Worm (Caenorhabditis elegans) whole organism, early embryonic: ENCODE measurements around the gene clec-252.
"Not testable (repeated sequence)": the region's sequence is repeated elsewhere in the genome, so short reads cannot be mapped to it uniquely, and the experiment has no call there.

Source experiments
- B0310.2 ChIP-seq: sonication (generic microtip); optimal IDR thresholded peaks from 2 replicates; lab custom pipeline; 2016; ENCODE audit warnings: mild to moderate bottlenecking, missing genetic modification characterization, missing compliant biosample characterization
- F13C5.2 ChIP-seq: sonication (generic microtip); optimal IDR thresholded peaks from 2 replicates; lab custom pipeline; 2017; ENCODE audit warnings: mild to moderate bottlenecking, missing genetic modification characterization, inconsistent platforms, missing compliant biosample characterization
- aly-1 ChIP-seq: sonication (generic microtip); optimal IDR thresholded peaks from 2 replicates; lab custom pipeline; 2016; ENCODE audit warnings: missing genetic modification characterization, missing compliant biosample characterization
- ama-1 ChIP-seq: fragments of 150-350 bp; optimal IDR thresholded peaks from 2 replicates; lab custom pipeline; 2014
- ceh-13 ChIP-seq: fragments of 200-800 bp; sonication (Bioruptor generic); optimal IDR thresholded peaks from 2 replicates; lab custom pipeline; 2018; ENCODE audit warnings: mild to moderate bottlenecking, missing genetic modification characterization, missing compliant biosample characterization
- ceh-36 ChIP-seq: sonication (generic microtip); optimal IDR thresholded peaks from 2 replicates; lab custom pipeline; 2016; ENCODE audit warnings: missing genetic modification characterization, inconsistent platforms, missing compliant biosample characterization
- ets-7 ChIP-seq: sonication (generic microtip); optimal IDR thresholded peaks from 2 replicates; lab custom pipeline; 2016; ENCODE audit warnings: missing genotype, missing genetic modification characterization, missing compliant biosample characterization
- flt-1 ChIP-seq: fragments of 200-800 bp; sonication (Bioruptor generic); IDR thresholded peaks from 2 replicates; pipeline ENCODE4 v1.3.6; 2022; ENCODE audit warnings: missing genetic modification characterization, missing compliant biosample characterization
- hmbx-1 ChIP-seq: sonication (generic microtip); optimal IDR thresholded peaks from 2 replicates; lab custom pipeline; 2016; ENCODE audit warnings: mild to moderate bottlenecking, missing genetic modification characterization, missing compliant biosample characterization
- hmg-4 ChIP-seq: fragments of 200-800 bp; sonication (Bioruptor generic); optimal IDR thresholded peaks from 2 replicates; lab custom pipeline; 2018; ENCODE audit warnings: mild to moderate bottlenecking, missing genetic modification characterization, missing compliant biosample characterization
- hnd-1 ChIP-seq: sonication (generic microtip); optimal IDR thresholded peaks from 2 replicates; lab custom pipeline; 2016; ENCODE audit warnings: missing genetic modification characterization, missing compliant biosample characterization
- pes-1 ChIP-seq: fragments of 200-800 bp; sonication (Bioruptor generic); IDR thresholded peaks from 2 replicates; pipeline ENCODE4 v1.3.6; 2022; ENCODE audit warnings: missing genetic modification reagents, missing genetic modification characterization, missing compliant biosample characterization
- scrt-1 ChIP-seq: fragments of 200-800 bp; sonication (Bioruptor generic); IDR thresholded peaks from 2 replicates; pipeline ENCODE4 v1.3.6; 2022; ENCODE audit warnings: missing genetic modification characterization, missing compliant biosample characterization
- sea-1 ChIP-seq: fragments of 200-800 bp; sonication (Bioruptor generic); conservative IDR thresholded peaks from 2 replicates; pipeline ENCODE4 v1.3.6; 2022; ENCODE audit warnings: missing genetic modification characterization, missing compliant biosample characterization
- tbx-11 ChIP-seq: fragments of 200-800 bp; sonication (Bioruptor generic); IDR thresholded peaks from 2 replicates; pipeline ENCODE4 v1.3.6; 2022; ENCODE audit warnings: missing genetic modification characterization, missing compliant biosample characterization
- tbx-37 ChIP-seq: fragments of 200-800 bp; sonication (Bioruptor generic); conservative IDR thresholded peaks from 2 replicates; pipeline ENCODE4 v1.3.6; 2022; ENCODE audit warnings: missing genetic modification reagents, missing genetic modification characterization, missing compliant biosample characterization
- tra-4 ChIP-seq: sonication (generic microtip); optimal IDR thresholded peaks from 2 replicates; lab custom pipeline; 2017; ENCODE audit warnings: missing genetic modification characterization, missing compliant biosample characterization

The clec-252 gene

DNA sequence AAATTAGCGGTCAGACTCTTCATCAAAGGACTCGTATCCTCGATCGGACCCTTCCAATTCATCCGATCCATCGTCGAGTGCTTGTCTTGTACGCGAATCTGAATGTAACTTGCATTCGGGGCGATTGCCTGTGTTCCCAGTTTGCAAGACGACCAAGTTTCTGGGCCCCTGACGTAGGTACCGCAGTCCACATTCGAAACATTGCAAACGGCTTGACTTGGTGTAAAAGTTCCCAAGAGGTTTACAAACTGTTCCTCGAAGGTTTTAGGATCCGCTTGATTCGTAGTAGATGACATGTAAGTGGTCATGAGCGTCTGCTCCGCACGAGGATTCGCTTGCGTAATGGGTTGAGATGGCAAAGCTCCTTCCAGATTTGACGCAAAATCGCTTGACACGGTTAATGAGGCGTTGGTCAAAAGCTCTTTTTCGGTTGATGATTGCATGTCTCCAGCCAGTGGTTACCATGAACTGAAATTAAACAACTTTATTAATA is 27.7 kb upstream of the clec-252 start, which contains the start of gene Y17D7B.4:
TSS of gene Y17D7B.4 (minus strand) at position 443 of the 493 bp plus-strand sequence.
- TF ChIP-seq hmbx-1 (tag; lab: Kevin White, UChicago): no peak
- TF ChIP-seq sea-1 (GFP tag; lab: Robert Waterston, UW): no peak
- TF ChIP-seq tra-4 (tag; lab: Kevin White, UChicago): no peak
- TF ChIP-seq scrt-1 (GFP tag; lab: Robert Waterston, UW): no peak
- no peak for TF ChIP-seq hmg-4 (GFP tag; lab: Kevin White, UChicago)
- TF ChIP-seq F13C5.2 (tag; lab: Kevin White, UChicago): no peak
- TF ChIP-seq pes-1 (GFP tag; lab: Robert Waterston, UW): no peak
- no peak for TF ChIP-seq ceh-36 (tag; lab: Kevin White, UChicago)

DNA sequence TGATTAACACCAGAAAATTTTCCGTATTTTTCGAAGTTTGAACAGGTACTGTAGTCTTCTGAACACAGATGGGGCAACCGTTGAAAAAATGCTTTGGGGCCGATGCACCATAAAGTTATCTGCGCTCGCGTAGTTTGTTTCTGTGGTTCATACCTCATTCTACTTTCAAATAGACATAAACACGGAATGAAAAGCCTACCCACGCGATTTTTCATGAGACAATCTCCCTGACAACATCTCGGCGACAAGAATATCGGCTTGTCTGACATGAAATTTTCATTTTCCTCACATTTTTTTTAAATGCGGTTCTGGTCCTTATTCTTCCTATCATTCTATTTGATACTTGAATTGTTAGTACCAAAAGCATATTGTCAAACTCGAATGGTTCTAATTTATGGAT is 24.1 kb upstream of the clec-252 start, which contains the start of gene clec-257:
TSS of gene clec-257 (plus strand) at position 301 of the 400 bp plus-strand sequence.
- TF ChIP-seq sea-1 (GFP tag; lab: Robert Waterston, UW) (no peak), tra-4 (tag; lab: Kevin White, UChicago) (no peak), ama-1 (lab: Kevin White, UChicago) (no peak), B0310.2 (tag; lab: Kevin White, UChicago) (no peak), tbx-37 (no peak), tbx-11 (no peak), scrt-1 (GFP tag; lab: Robert Waterston, UW) (no peak), F13C5.2 (tag; lab: Kevin White, UChicago) (no peak), pes-1 (GFP tag; lab: Robert Waterston, UW) (no peak), hmg-4 (GFP tag; lab: Kevin White, UChicago) (no peak), hnd-1 (tag; lab: Kevin White, UChicago) (no peak), aly-1 (no peak), ets-7 (no peak), flt-1 (no peak), ceh-36 (tag; lab: Kevin White, UChicago) (no peak), hmbx-1 (tag; lab: Kevin White, UChicago) (no peak), ceh-13 (GFP tag; lab: Kevin White, UChicago) (no peak)

DNA sequence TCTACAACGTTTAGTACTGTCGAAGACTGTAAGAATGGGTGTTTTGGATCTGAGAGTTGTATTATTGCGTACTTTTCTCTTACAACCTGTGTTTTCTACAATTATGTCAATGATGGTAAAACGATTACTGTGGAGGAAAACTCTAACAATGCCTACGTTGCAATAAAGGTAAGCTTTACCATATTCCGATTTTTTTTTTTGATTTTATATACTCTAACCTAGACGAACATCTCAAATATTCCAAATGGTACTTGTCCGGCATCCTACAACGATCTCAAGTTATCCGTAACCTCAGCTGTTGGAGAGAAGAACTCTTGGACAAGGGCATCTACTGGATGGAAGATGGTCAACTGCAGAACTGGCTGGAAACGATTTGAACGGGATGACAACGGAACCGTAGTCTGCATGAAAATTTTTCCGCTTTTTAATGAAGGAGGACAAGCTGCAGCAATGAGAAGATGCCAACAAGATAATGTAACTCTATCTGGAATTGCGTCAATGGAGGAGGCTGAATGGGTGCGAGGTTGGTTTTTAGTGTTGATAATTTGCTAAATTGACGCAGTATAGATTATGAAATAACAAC is 23.3 kb upstream of the clec-252 start:
- TF ChIP-seq flt-1 (no peak), aly-1 (no peak), tbx-37 (no peak), ceh-13 (GFP tag; lab: Kevin White, UChicago) (no peak), tbx-11 (no peak), hnd-1 (tag; lab: Kevin White, UChicago) (no peak), ets-7 (no peak), ama-1 (lab: Kevin White, UChicago) (no peak), sea-1 (GFP tag; lab: Robert Waterston, UW) (no peak), hmbx-1 (tag; lab: Kevin White, UChicago) (no peak)

DNA sequence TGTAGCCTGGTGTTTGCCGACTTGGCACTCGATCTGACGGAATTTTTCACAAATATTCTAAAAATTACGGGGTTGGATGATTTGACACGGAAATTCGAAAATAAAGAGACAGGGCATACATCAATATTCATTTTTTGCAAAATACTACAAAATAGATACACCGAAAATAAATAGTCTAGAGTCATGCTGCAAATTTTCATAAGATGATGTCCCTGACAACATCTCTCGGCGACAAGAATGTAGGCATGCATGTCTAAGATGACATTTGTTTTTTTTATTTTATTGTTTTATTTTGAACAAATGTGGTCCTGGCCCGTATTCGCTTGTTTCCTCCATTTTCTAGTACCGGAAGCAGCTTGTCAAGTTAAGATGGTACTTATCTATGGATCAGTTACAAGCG is 22.8 kb upstream of the clec-252 start, which contains the start of gene clec-256:
TSS of gene clec-256 (plus strand) at position 301 of the 400 bp plus-strand sequence.
- TF ChIP-seq hnd-1 (tag; lab: Kevin White, UChicago): no peak
- no peak for TF ChIP-seq B0310.2 (tag; lab: Kevin White, UChicago)
- no peak for TF ChIP-seq flt-1
- no peak for TF ChIP-seq F13C5.2 (tag; lab: Kevin White, UChicago)
- no peak for TF ChIP-seq sea-1 (GFP tag; lab: Robert Waterston, UW)
- TF ChIP-seq aly-1: no peak
- TF ChIP-seq hmg-4 (GFP tag; lab: Kevin White, UChicago): no peak

DNA sequence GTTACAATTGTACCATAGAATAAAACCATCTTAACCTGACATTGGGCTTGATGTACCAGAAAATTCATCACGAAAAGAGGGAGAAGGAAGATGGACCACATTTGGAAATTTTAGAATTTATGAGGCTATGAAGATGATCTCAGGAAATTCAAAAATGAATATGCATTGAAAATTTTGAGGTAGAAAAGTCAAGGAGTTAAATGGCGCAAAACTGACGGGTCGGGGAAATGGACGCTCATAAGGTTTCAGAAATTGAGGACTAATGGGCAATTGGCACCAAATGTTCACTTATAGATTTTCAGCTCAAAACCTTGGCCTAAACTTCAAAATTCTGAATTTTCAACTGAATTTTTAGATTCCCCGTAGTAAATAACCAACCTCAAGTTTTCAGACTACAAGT is 22.0 kb upstream of the clec-252 start, which contains the start of gene clec-255:
TSS of gene clec-255 (minus strand) at position 101 of the 400 bp plus-strand sequence.
- TF ChIP-seq B0310.2 (tag; lab: Kevin White, UChicago) (no peak), scrt-1 (GFP tag; lab: Robert Waterston, UW) (no peak), F13C5.2 (tag; lab: Kevin White, UChicago) (no peak), ceh-13 (GFP tag; lab: Kevin White, UChicago) (no peak), tra-4 (tag; lab: Kevin White, UChicago) (no peak), aly-1 (no peak), pes-1 (GFP tag; lab: Robert Waterston, UW) (no peak), ceh-36 (tag; lab: Kevin White, UChicago) (no peak), ama-1 (lab: Kevin White, UChicago) (no peak)

DNA sequence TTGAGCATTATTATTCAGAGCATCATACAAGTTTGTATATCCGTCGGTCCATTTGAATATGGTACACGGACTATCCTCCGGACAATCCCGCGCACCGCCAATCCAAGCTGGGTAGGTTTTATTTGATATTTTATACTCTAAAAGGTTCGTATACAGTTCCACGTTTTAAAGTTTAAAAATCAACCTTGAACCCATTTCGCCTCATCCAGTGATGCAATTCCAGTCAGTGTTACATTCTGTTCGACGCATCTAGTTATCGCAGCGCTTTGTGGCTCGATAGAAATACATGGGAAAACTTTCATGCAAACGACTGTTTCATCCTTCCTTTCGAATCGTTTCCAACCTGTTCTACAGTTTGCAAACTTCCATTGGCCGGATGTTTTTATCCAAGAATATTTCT is 21.3 kb upstream of the clec-252 start:
- no peak for TF ChIP-seq tbx-11

DNA sequence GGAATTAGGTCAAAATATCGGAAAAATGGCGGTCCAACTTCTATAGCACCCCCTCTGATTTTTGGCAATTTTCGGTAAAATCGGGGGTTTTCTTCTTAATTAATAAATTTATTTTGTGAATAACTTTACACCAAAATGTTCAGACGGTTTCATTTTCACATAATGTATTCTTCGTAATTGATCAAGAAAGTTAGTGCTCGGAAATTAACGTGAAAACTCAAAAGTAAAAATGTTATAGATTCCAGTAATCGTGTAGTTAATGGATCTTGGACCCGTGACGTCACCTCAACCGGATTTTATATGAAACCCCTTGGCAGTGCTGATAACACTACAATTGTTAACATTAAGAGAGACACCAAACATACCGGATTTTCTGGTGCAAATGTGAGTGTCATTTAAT is 13.4 kb upstream of the clec-252 start, which contains the start of gene F11D11.22:
TSS of gene F11D11.22 (plus strand) at position 301 of the 400 bp plus-strand sequence.
- TF ChIP-seq hnd-1 (tag; lab: Kevin White, UChicago); hmg-4 (GFP tag; lab: Kevin White, UChicago); aly-1: not testable (repeated sequence)

DNA sequence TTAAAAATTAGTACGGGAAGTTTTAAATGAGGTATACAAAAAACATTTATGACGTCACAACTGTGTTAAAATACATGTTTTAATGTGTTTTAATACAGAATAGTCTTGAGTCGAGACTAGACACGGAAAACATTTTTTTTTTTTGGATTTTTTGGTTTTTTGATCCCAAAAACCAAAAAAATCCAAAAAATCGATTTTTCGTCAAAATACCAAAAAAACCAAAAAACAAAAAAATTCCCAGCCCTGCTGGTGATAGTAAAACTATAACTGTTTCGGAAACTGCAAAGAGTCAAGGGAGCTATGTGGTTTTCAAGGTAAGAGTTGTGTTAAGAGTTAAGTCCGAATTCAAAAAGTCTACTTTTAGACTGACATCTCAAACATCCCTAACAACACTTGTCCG is 12.5 kb upstream of the clec-252 start, which contains the start of gene F11D11.4:
TSS of gene F11D11.4 (plus strand) at position 301 of the 400 bp plus-strand sequence.
- TF ChIP-seq B0310.2 (tag; lab: Kevin White, UChicago) (no peak), pes-1 (GFP tag; lab: Robert Waterston, UW) (no peak), tbx-37 (no peak), hnd-1 (tag; lab: Kevin White, UChicago) (no peak)
